Worm (Caenorhabditis elegans) whole organism, L1 larva: ENCODE data around the gene nfi-1.

Experiments
- C34B4.2 ChIP-seq: sonication (generic microtip); optimal IDR thresholded peaks from 2 replicates; lab custom pipeline; 2017; ENCODE audit warnings: mild to moderate bottlenecking, missing genetic modification characterization, missing compliant biosample characterization
- ceh-8 ChIP-seq: fragments of 200-800 bp; sonication (Bioruptor generic); optimal IDR thresholded peaks from 2 replicates; lab custom pipeline; 2018; ENCODE audit warnings: mild to moderate bottlenecking, missing genetic modification characterization, moderate library complexity, missing compliant biosample characterization
- egl-13 ChIP-seq: sonication (generic microtip); optimal IDR thresholded peaks from 2 replicates; lab custom pipeline; 2016; ENCODE audit warnings: missing genotype, missing genetic modification reagents, missing genetic modification characterization, missing compliant biosample characterization
- elt-2 ChIP-seq: sonication (generic microtip); optimal IDR thresholded peaks from 2 replicates; lab custom pipeline; 2016; ENCODE audit warnings: missing genetic modification characterization, mild to moderate bottlenecking, inconsistent platforms, missing compliant biosample characterization, missing genetic modification reagents
- fkh-10 ChIP-seq: sonication (generic microtip); optimal IDR thresholded peaks from 2 replicates; lab custom pipeline; 2017; ENCODE audit warnings: missing biosample characterization, missing genetic modification reagents, missing genetic modification characterization
- fkh-8 ChIP-seq: sonication (generic microtip); optimal IDR thresholded peaks from 2 replicates; lab custom pipeline; 2016; ENCODE audit warnings: mild to moderate bottlenecking, missing genetic modification characterization, missing compliant biosample characterization
- grh-1 ChIP-seq: fragments of 200-800 bp; sonication (Bioruptor generic); IDR thresholded peaks from 2 replicates; pipeline ENCODE4 v1.3.6; 2022; ENCODE audit warnings: missing genetic modification reagents, missing genetic modification characterization, missing compliant biosample characterization
- hlh-17 ChIP-seq: fragments of 200-800 bp; sonication (Bioruptor generic); optimal IDR thresholded peaks from 2 replicates; lab custom pipeline; 2018; ENCODE audit warnings: missing genetic modification characterization, mild to moderate bottlenecking, missing compliant biosample characterization, moderate library complexity, borderline replicate concordance
- hlh-4 ChIP-seq: sonication (generic microtip); optimal IDR thresholded peaks from 2 replicates; lab custom pipeline; 2016; ENCODE audit warnings: mild to moderate bottlenecking, missing genetic modification characterization, missing compliant biosample characterization
- lin-14 ChIP-seq: fragments of 200-800 bp; sonication (Bioruptor generic); optimal IDR thresholded peaks from 2 replicates; lab custom pipeline; 2018; ENCODE audit warnings: mild to moderate bottlenecking, missing genetic modification characterization, moderate library complexity, missing compliant biosample characterization
- nhr-19 ChIP-seq: fragments of 200-800 bp; sonication (Bioruptor generic); conservative IDR thresholded peaks from 2 replicates; pipeline ENCODE4 v1.3.6; 2022; ENCODE audit warnings: missing genetic modification characterization, missing compliant biosample characterization
- nhr-237 ChIP-seq: fragments of 150-350 bp; optimal IDR thresholded peaks from 2 replicates; lab custom pipeline; 2014; ENCODE audit warnings: missing biosample characterization, missing genetic modification characterization
- nhr-28 ChIP-seq: fragments of 150-350 bp; optimal IDR thresholded peaks from 2 replicates; lab custom pipeline; 2014; ENCODE audit warnings: missing biosample characterization, missing genetic modification characterization
- nhr-84 ChIP-seq: sonication (generic microtip); optimal IDR thresholded peaks from 2 replicates; lab custom pipeline; 2017; ENCODE audit warnings: missing biosample characterization, missing genetic modification characterization
- nhr-90 ChIP-seq: sonication (generic microtip); optimal IDR thresholded peaks from 2 replicates; lab custom pipeline; 2016; ENCODE audit warnings: mild to moderate bottlenecking, missing genetic modification characterization, missing compliant biosample characterization; ENCODE audit not compliant: poor library complexity
- pqm-1 ChIP-seq: sonication (generic microtip); optimal IDR thresholded peaks from 3 replicates; lab custom pipeline; 2017; ENCODE audit warnings: missing biosample characterization, missing genetic modification characterization
- tbx-2 ChIP-seq: sonication (generic microtip); optimal IDR thresholded peaks from 2 replicates; lab custom pipeline; 2016; ENCODE audit warnings: missing genetic modification characterization, missing compliant biosample characterization
- unc-130 ChIP-seq: fragments of 150-350 bp; optimal IDR thresholded peaks from 2 replicates; lab custom pipeline; 2017; ENCODE audit warnings: missing biosample characterization, missing genetic modification characterization, inconsistent platforms
- unc-30 ChIP-seq: sonication (generic microtip); optimal IDR thresholded peaks from 2 replicates; lab custom pipeline; 2017; ENCODE audit warnings: missing biosample characterization, missing genetic modification characterization
- unc-86 ChIP-seq: sonication (generic microtip); optimal IDR thresholded peaks from 2 replicates; lab custom pipeline; 2016; ENCODE audit warnings: missing genetic modification characterization, missing compliant biosample characterization

The nfi-1 gene

DNA sequence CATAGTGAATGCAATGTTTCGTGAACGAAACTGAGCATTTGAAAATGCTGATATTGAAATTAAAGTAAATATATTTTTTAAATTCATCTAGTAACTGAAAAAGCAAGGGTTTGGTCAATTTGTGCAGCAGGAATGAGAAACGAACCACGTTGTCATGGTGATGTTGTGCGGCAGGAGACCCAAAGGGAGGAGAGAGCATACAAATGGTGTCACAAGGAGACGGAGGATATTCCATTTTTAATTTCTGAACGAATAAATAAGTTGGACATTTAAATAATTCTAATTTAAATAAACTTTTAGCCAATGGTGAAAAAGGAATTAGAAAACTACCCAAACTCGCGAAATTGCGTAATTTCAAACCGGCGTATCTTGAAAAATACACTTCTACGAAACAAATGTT lies 45.6 kb downstream of the nfi-1 start, which contains the start of gene mks-3:
TSS of gene mks-3 (minus strand) at position 101 of the 400 bp plus-strand sequence.
- TF ChIP-seq pqm-1 (tag; lab: Kevin White, UChicago) = no peak
- TF ChIP-seq nhr-84 (tag; lab: Kevin White, UChicago) = no peak
- TF ChIP-seq grh-1 (GFP tag; lab: Robert Waterston, UW) = no peak
- TF ChIP-seq fkh-8 = peak; percentile 8
- TF ChIP-seq nhr-28 (tag; lab: Kevin White, UChicago) = no peak

DNA sequence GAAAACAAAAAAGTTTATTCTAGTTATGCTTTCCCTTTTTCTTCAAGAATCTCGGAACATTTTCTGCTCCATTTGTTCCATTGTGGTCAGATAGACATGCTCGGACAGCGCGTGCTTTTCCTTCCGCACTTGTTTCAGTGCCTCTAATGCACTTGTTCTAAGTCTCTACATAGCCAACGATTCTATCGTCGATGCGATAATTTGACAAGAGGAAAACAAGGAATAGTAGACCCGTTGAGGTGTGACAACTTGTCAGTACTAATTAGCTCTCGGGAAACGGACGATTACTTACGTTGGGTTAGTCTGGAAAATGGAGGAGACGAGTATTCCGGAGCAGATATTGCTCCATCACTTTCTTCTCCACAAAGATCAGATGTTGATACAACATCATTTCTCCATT lies 50.3 kb downstream of the nfi-1 start:
- no peak for TF ChIP-seq fkh-10 (GFP tag; lab: Kevin White, UChicago)
- TF ChIP-seq C34B4.2 (tag; lab: Kevin White, UChicago) = no peak
- TF ChIP-seq nhr-19 (GFP tag; lab: Robert Waterston, UW) = no peak
- no peak for TF ChIP-seq hlh-17 (GFP tag; lab: Kevin White, UChicago)
- TF ChIP-seq elt-2 (tag; lab: Kevin White, UChicago) = no peak
- no peak for TF ChIP-seq nhr-237 (tag; lab: Kevin White, UChicago)
- TF ChIP-seq hlh-4 (tag; lab: Kevin White, UChicago) = no peak
- TF ChIP-seq unc-86 (tag; lab: Kevin White, UChicago) = peak; percentile 28
- no peak for TF ChIP-seq unc-130 (tag; lab: Kevin White, UChicago)
- TF ChIP-seq egl-13 (tag; lab: Kevin White, UChicago) = peak; percentile 21
- TF ChIP-seq unc-30 (tag; lab: Kevin White, UChicago) = no peak
- TF ChIP-seq tbx-2 (tag; lab: Kevin White, UChicago) = peak; percentile 3
- no peak for TF ChIP-seq nhr-90 (tag; lab: Kevin White, UChicago)
- TF ChIP-seq lin-14 = peak; percentile 71
- TF ChIP-seq nhr-84 (tag; lab: Kevin White, UChicago) = no peak
- TF ChIP-seq ceh-8 = peak; percentile 73
- TF ChIP-seq, all 84 proteins: peak for 5
